Worm (Caenorhabditis elegans) whole organism, late embryonic: ENCODE results near the gene F16B12.6.
A peak's percentile ranks its signal among the peaks of the same experiment; 100 is the strongest.

Source experiments
- F13H6.1 ChIP-seq: sonication (generic microtip); optimal IDR thresholded peaks from 2 replicates; lab custom pipeline; 2016; ENCODE audit warnings: missing genetic modification characterization, missing compliant biosample characterization
- Y22D7AL.16 ChIP-seq: sonication (generic microtip); optimal IDR thresholded peaks from 2 replicates; lab custom pipeline; 2016; ENCODE audit warnings: missing genetic modification characterization, missing compliant biosample characterization
- ahr-1 ChIP-seq: sonication (generic microtip); optimal IDR thresholded peaks from 2 replicates; lab custom pipeline; 2016; ENCODE audit warnings: missing genetic modification characterization, missing compliant biosample characterization
- ceh-18 ChIP-seq: sonication (generic microtip); optimal IDR thresholded peaks from 2 replicates; lab custom pipeline; 2016; ENCODE audit warnings: missing genetic modification characterization, missing compliant biosample characterization
- ceh-2 ChIP-seq: sonication (generic microtip); optimal IDR thresholded peaks from 2 replicates; lab custom pipeline; 2016; ENCODE audit warnings: missing genotype, missing genetic modification characterization, missing compliant biosample characterization
- ceh-22 ChIP-seq: sonication (generic microtip); optimal IDR thresholded peaks from 2 replicates; lab custom pipeline; 2017; ENCODE audit warnings: missing biosample characterization, missing genetic modification characterization
- ceh-45 ChIP-seq: fragments of 200-800 bp; sonication (Bioruptor generic); IDR thresholded peaks from 2 replicates; pipeline ENCODE4 v1.3.6; 2022; ENCODE audit warnings: missing genetic modification reagents, missing genetic modification characterization, missing compliant biosample characterization
- ceh-48 ChIP-seq: sonication (generic microtip); optimal IDR thresholded peaks from 2 replicates; lab custom pipeline; 2016; ENCODE audit warnings: missing genetic modification characterization, inconsistent platforms, missing compliant biosample characterization
- ceh-6 ChIP-seq: fragments of 200-800 bp; sonication (Bioruptor generic); optimal IDR thresholded peaks from 2 replicates; lab custom pipeline; 2018; ENCODE audit warnings: mild to moderate bottlenecking, missing genetic modification characterization, missing compliant biosample characterization
- ceh-9 ChIP-seq: sonication (generic microtip); optimal IDR thresholded peaks from 2 replicates; lab custom pipeline; 2016; ENCODE audit warnings: mild to moderate bottlenecking, missing genetic modification characterization, inconsistent platforms, missing compliant biosample characterization
- dve-1 ChIP-seq: sonication (generic microtip); optimal IDR thresholded peaks from 2 replicates; lab custom pipeline; 2017; ENCODE audit warnings: antibody characterized with exemption, mild to moderate bottlenecking, missing genetic modification characterization, missing compliant biosample characterization
- elt-2 ChIP-seq: sonication (generic microtip); optimal IDR thresholded peaks from 2 replicates; lab custom pipeline; 2016; ENCODE audit warnings: missing genetic modification reagents, missing genetic modification characterization, missing compliant biosample characterization
- elt-4 ChIP-seq: sonication (generic microtip); optimal IDR thresholded peaks from 2 replicates; lab custom pipeline; 2016; ENCODE audit warnings: missing genetic modification characterization, missing compliant biosample characterization
- ets-4 ChIP-seq: sonication (generic microtip); optimal IDR thresholded peaks from 2 replicates; lab custom pipeline; 2016; ENCODE audit warnings: missing genetic modification characterization, missing compliant biosample characterization
- fkh-10 ChIP-seq: fragments of 150-350 bp; optimal IDR thresholded peaks from 2 replicates; lab custom pipeline; 2014; ENCODE audit warnings: missing biosample characterization, missing genetic modification reagents, missing genetic modification characterization
- hlh-15 ChIP-seq: sonication (generic microtip); optimal IDR thresholded peaks from 2 replicates; lab custom pipeline; 2016; ENCODE audit warnings: missing genetic modification characterization, missing compliant biosample characterization
- hlh-30 ChIP-seq: sonication (generic microtip); optimal IDR thresholded peaks from 2 replicates; lab custom pipeline; 2017; ENCODE audit warnings: antibody characterized with exemption, missing genetic modification characterization, missing compliant biosample characterization; ENCODE audit not compliant: insufficient read depth
- hlh-6 ChIP-seq: sonication (generic microtip); optimal IDR thresholded peaks from 2 replicates; lab custom pipeline; 2016; ENCODE audit warnings: missing genotype, missing genetic modification characterization, missing compliant biosample characterization
- lim-6 ChIP-seq: sonication (generic microtip); optimal IDR thresholded peaks from 2 replicates; lab custom pipeline; 2016; ENCODE audit warnings: missing genetic modification characterization, missing compliant biosample characterization
- madf-2 ChIP-seq: sonication (generic microtip); optimal IDR thresholded peaks from 2 replicates; lab custom pipeline; 2017; ENCODE audit warnings: missing genetic modification characterization, missing compliant biosample characterization
- nfya-1 ChIP-seq: sonication (generic microtip); optimal IDR thresholded peaks from 2 replicates; lab custom pipeline; 2017; ENCODE audit warnings: missing genetic modification characterization, mild to moderate bottlenecking, missing compliant biosample characterization, antibody characterized with exemption, moderate library complexity
- npax-4 ChIP-seq: sonication (generic microtip); optimal IDR thresholded peaks from 2 replicates; lab custom pipeline; 2016; ENCODE audit warnings: missing genetic modification characterization, missing compliant biosample characterization
- odd-2 ChIP-seq: sonication (generic microtip); optimal IDR thresholded peaks from 2 replicates; lab custom pipeline; 2017; ENCODE audit warnings: antibody characterized with exemption, mild to moderate bottlenecking, missing genetic modification characterization, missing compliant biosample characterization
- pat-9 ChIP-seq: fragments of 200-800 bp; sonication (Bioruptor generic); optimal IDR thresholded peaks from 2 replicates; lab custom pipeline; 2018; ENCODE audit warnings: mild to moderate bottlenecking, missing genetic modification characterization, moderate library complexity, missing compliant biosample characterization
- pha-2 ChIP-seq: sonication (generic microtip); optimal IDR thresholded peaks from 2 replicates; lab custom pipeline; 2017; ENCODE audit warnings: mild to moderate bottlenecking, missing genetic modification characterization, missing compliant biosample characterization
- pros-1 ChIP-seq: fragments of 150-350 bp; optimal IDR thresholded peaks from 2 replicates; lab custom pipeline; 2014; ENCODE audit warnings: missing biosample characterization, missing genetic modification reagents, missing genetic modification characterization
- rnt-1 ChIP-seq: sonication (generic microtip); optimal IDR thresholded peaks from 2 replicates; lab custom pipeline; 2016; ENCODE audit warnings: missing genetic modification characterization, missing compliant biosample characterization
- sdc-2 ChIP-seq: sonication (generic microtip); optimal IDR thresholded peaks from 2 replicates; lab custom pipeline; 2016; ENCODE audit warnings: missing genotype, missing genetic modification characterization, missing compliant biosample characterization
- sox-4 ChIP-seq: sonication (generic microtip); optimal IDR thresholded peaks from 2 replicates; lab custom pipeline; 2017; ENCODE audit warnings: mild to moderate bottlenecking, missing genetic modification characterization, inconsistent platforms, missing compliant biosample characterization
- tbx-2 ChIP-seq: sonication (generic microtip); optimal IDR thresholded peaks from 2 replicates; lab custom pipeline; 2016; ENCODE audit warnings: missing genetic modification characterization, missing compliant biosample characterization
- unc-3 ChIP-seq, 2 experiments: fragments of 200-800 bp in 1 of 2; sonication (Bioruptor generic) in 1 of 2; sonication (generic microtip) in 1 of 2; conservative IDR thresholded peaks in 1 of 2; optimal IDR thresholded peaks in 1 of 2; 2 replicates each; pipeline versions ENCODE4 v1.3.6 to Lab custom; 2016 to 2022; ENCODE audit warnings: missing compliant biosample characterization in 2 of 2, missing genetic modification characterization in 2 of 2, missing genetic modification reagents in 1 of 2
- unc-42 ChIP-seq: sonication (generic microtip); optimal IDR thresholded peaks from 2 replicates; lab custom pipeline; 2016; ENCODE audit warnings: missing genotype, missing genetic modification characterization, missing compliant biosample characterization
- unc-55 ChIP-seq: sonication (generic microtip); optimal IDR thresholded peaks from 2 replicates; lab custom pipeline; 2017; ENCODE audit warnings: missing biosample characterization, missing genetic modification reagents, missing genetic modification characterization
- unc-86 ChIP-seq: sonication (generic microtip); optimal IDR thresholded peaks from 2 replicates; lab custom pipeline; 2016; ENCODE audit warnings: missing genetic modification characterization, missing compliant biosample characterization
- ztf-16 ChIP-seq: sonication (generic microtip); optimal IDR thresholded peaks from 2 replicates; lab custom pipeline; 2017; ENCODE audit warnings: missing genetic modification characterization, missing compliant biosample characterization

F16B12.6 gene

ce11 chrX:14070950-14071349 lies 31.2 kb upstream of the F16B12.6 start, which contains the start of gene C33G3.4:
Gene C33G3.4, plus strand, starts transcription at chrX:14071162.
- no peak for TF ChIP-seq hlh-15 (tag; lab: Kevin White, UChicago)
- peak; percentile 86 for TF ChIP-seq elt-2 (tag; lab: Kevin White, UChicago)
- no peak for TF ChIP-seq ets-4
- TF ChIP-seq ahr-1 (tag; lab: Kevin White, UChicago) = no peak

DNA sequence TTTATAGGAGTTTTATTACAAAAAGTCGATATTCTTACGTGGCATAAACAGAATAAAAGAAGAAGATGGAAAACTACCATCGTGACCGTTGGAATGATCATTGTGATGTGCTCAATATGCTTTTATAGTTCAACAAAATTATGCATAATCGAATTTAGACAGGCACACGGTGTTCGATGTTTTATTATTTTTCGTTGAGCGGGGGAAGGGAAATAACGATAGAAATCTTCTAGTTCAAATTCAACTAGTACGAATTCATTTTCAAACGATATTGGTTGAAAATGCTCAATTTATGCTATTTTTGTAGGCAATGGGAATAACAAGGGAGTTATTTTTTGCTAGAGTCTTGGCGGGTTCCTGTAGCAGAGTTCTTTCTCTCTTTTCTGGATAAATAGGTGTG lies 23.5 kb upstream of the F16B12.6 start, which contains the start of gene C33G3.5:
Gene C33G3.5 (minus strand): TSS at position 101 of the 400 bp plus-strand sequence.
- TF ChIP-seq sdc-2 (no peak), unc-55 (GFP tag; lab: Kevin White, UChicago) (no peak), elt-4 (tag; lab: Kevin White, UChicago) (no peak), ceh-45 (GFP tag; lab: Robert Waterston, UW) (no peak), hlh-30 (no peak), sox-4 (tag; lab: Kevin White, UChicago) (no peak), unc-3 (GFP tag; conservative IDR thresholded peaks at IDR 0.05; lab: Robert Waterston, UW) (no peak), unc-3 (tag; optimal IDR thresholded peaks at IDR 0.05; lab: Kevin White, UChicago) (no peak), ceh-18 (no peak), ztf-16 (tag; lab: Kevin White, UChicago) (no peak), nfya-1 (tag; lab: Kevin White, UChicago) (no peak), F13H6.1 (tag; lab: Kevin White, UChicago) (no peak), dve-1 (no peak), Y22D7AL.16 (tag; lab: Kevin White, UChicago) (no peak), tbx-2 (no peak), unc-42 (tag; lab: Kevin White, UChicago) (no peak), ceh-22 (tag; lab: Kevin White, UChicago) (no peak), ceh-48 (tag; lab: Kevin White, UChicago) (no peak)

- TF ChIP-seq ceh-2 (tag; lab: Kevin White, UChicago) = no peak
- no peak for TF ChIP-seq pha-2 (tag; lab: Kevin White, UChicago)
- no peak for TF ChIP-seq ceh-6 (GFP tag; lab: Kevin White, UChicago)
- no peak for TF ChIP-seq ceh-48 (tag; lab: Kevin White, UChicago)
- TF ChIP-seq lim-6 (tag; lab: Kevin White, UChicago) = no peak
- TF ChIP-seq madf-2 (tag; lab: Kevin White, UChicago) = no peak
- no peak for TF ChIP-seq unc-55 (GFP tag; lab: Kevin White, UChicago)
- no peak for TF ChIP-seq unc-86 (tag; lab: Kevin White, UChicago)
- no peak for TF ChIP-seq hlh-15 (tag; lab: Kevin White, UChicago)
- no peak for TF ChIP-seq hlh-30
These were observed 17.9 kb upstream of the F16B12.6 start, which contains the start of gene C33G3.6 for ce11 chrX:14084230-14084629. Gene C33G3.6, minus strand, starts transcription at chrX:14084330.

DNA sequence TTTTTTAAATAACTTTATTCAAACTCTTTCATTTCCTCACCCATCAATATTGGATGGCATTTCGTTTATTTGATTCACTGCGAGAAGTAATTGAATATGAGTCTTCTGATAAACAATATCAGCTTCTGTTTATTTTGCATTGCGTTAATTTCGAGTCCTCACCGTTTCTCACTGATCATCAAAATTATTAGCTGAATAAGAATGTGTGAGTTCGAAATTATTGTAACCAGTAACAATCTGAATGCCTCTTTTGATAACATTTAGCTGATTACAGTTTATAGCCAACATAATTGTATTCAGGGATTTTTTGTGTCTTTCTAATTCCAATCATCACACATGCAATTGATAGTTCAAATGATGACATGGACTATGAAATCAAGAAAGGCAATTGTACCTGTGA lies 16.9 kb upstream of the F16B12.6 start, which contains the start of gene F16B12.1:
Gene F16B12.1 (plus strand): TSS at position 301 of the 400 bp plus-strand sequence.
- TF ChIP-seq ceh-48 (tag; lab: Kevin White, UChicago) = no peak
- no peak for TF ChIP-seq elt-2 (tag; lab: Kevin White, UChicago)
- no peak for TF ChIP-seq ceh-9
- TF ChIP-seq ceh-2 (tag; lab: Kevin White, UChicago) = no peak
- TF ChIP-seq npax-4 (tag; lab: Kevin White, UChicago) = no peak
- no peak for TF ChIP-seq odd-2 (tag; lab: Kevin White, UChicago)
- no peak for TF ChIP-seq rnt-1 (tag; lab: Kevin White, UChicago)

DNA sequence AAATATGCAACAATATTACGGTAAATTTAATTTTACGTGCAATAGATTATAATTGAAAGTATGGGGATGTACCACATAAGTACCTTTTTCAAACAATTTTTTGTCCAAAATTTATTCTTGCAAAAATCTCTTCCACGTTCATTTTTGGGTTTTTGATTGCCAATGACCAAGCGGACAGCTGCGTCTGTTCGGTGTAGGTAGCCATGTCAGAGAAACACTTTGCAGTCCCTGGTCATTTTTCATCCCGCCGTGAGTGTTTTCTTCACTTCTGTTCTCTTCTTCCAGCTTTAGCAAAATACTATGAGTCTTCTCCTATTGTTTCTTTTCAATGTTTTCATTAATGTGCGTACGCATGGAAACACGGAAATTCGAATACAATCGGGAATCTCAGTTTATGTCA lies 12.0 kb upstream of the F16B12.6 start, which contains the start of gene dsl-4:
Gene dsl-4 (plus strand): TSS at position 301 of the 400 bp plus-strand sequence.
- no peak for TF ChIP-seq pha-2 (tag; lab: Kevin White, UChicago)
- no peak for TF ChIP-seq pat-9 (tag; lab: Kevin White, UChicago)
- TF ChIP-seq hlh-6 (tag; lab: Kevin White, UChicago) = no peak
- TF ChIP-seq ceh-18 = no peak
- no peak for TF ChIP-seq pros-1
- no peak for TF ChIP-seq fkh-10 (GFP tag; lab: Kevin White, UChicago)
- TF ChIP-seq, all 69 proteins: peak for 0
